Worm (Caenorhabditis elegans) whole organism, L3 larva: ENCODE results near the gene F18A1.7.

ENCODE experiments used
- R02D3.7 ChIP-seq: fragments of 150-350 bp; optimal IDR thresholded peaks from 2 replicates; lab custom pipeline; 2014; ENCODE audit warnings: missing biosample characterization, missing genetic modification characterization
- aly-2 ChIP-seq: fragments of 150-350 bp; optimal IDR thresholded peaks from 2 replicates; lab custom pipeline; 2014; ENCODE audit warnings: missing biosample characterization, missing genetic modification characterization
- ama-1 ChIP-seq: fragments of 150-350 bp; optimal IDR thresholded peaks from 2 replicates; lab custom pipeline; 2018
- ceh-16 ChIP-seq: sonication (generic microtip); optimal IDR thresholded peaks from 2 replicates; lab custom pipeline; 2017; ENCODE audit warnings: missing biosample characterization, missing genetic modification characterization
- ceh-28 ChIP-seq: fragments of 150-350 bp; optimal IDR thresholded peaks from 2 replicates; lab custom pipeline; 2014; ENCODE audit warnings: missing biosample characterization, missing genetic modification reagents, missing genetic modification characterization
- ceh-9 ChIP-seq: sonication (generic microtip); optimal IDR thresholded peaks from 2 replicates; lab custom pipeline; 2018; ENCODE audit warnings: missing biosample characterization, missing genetic modification characterization
- daf-12 ChIP-seq: fragments of 150-350 bp; optimal IDR thresholded peaks from 2 replicates; lab custom pipeline; 2014; ENCODE audit warnings: missing biosample characterization, missing genetic modification reagents, missing genetic modification characterization
- egl-5 ChIP-seq: fragments of 150-350 bp; optimal IDR thresholded peaks from 2 replicates; lab custom pipeline; 2017; ENCODE audit warnings: missing biosample characterization, missing genetic modification reagents, missing genetic modification characterization, inconsistent platforms
- elt-1 ChIP-seq: fragments of 150-350 bp; optimal IDR thresholded peaks from 2 replicates; lab custom pipeline; 2014; ENCODE audit warnings: missing biosample characterization, missing genetic modification characterization
- elt-2 ChIP-seq: sonication (generic microtip); optimal IDR thresholded peaks from 2 replicates; lab custom pipeline; 2016; ENCODE audit warnings: missing genetic modification reagents, mild to moderate bottlenecking, missing genetic modification characterization, missing compliant biosample characterization
- elt-3 ChIP-seq, 3 experiments: fragments of 150-350 bp in 1 of 3; sonication (generic microtip) in 2 of 3; optimal IDR thresholded peaks; 2 replicates in 2 of 3; 4 replicates in 1 of 3; lab custom pipeline; 2014 to 2017; ENCODE audit warnings: missing biosample characterization in 3 of 3, missing genetic modification characterization in 3 of 3
- eor-1 ChIP-seq, 2 experiments: fragments of 150-350 bp; optimal IDR thresholded peaks; 2 replicates each; lab custom pipeline; 2014 to 2018; ENCODE audit warnings: missing biosample characterization in 2 of 2, missing genetic modification characterization in 2 of 2
- fkh-10 ChIP-seq: sonication (generic microtip); optimal IDR thresholded peaks from 2 replicates; lab custom pipeline; 2017; ENCODE audit warnings: missing biosample characterization, missing genetic modification reagents, missing genetic modification characterization
- fkh-2 ChIP-seq: fragments of 150-350 bp; optimal IDR thresholded peaks from 2 replicates; lab custom pipeline; 2014; ENCODE audit warnings: missing biosample characterization, missing genetic modification reagents, missing genetic modification characterization
- fos-1 ChIP-seq: fragments of 150-350 bp; optimal IDR thresholded peaks from 2 replicates; lab custom pipeline; 2014; ENCODE audit warnings: missing biosample characterization, missing genetic modification characterization
- jun-1 ChIP-seq: fragments of 150-350 bp; optimal IDR thresholded peaks from 2 replicates; lab custom pipeline; 2014; ENCODE audit warnings: missing biosample characterization, missing genetic modification reagents, missing genetic modification characterization
- lsy-12 ChIP-seq: sonication (generic microtip); optimal IDR thresholded peaks from 2 replicates; lab custom pipeline; 2016; ENCODE audit warnings: mild to moderate bottlenecking, missing genetic modification characterization, missing compliant biosample characterization
- mdl-1 ChIP-seq: fragments of 150-350 bp; optimal IDR thresholded peaks from 2 replicates; lab custom pipeline; 2014; ENCODE audit warnings: missing biosample characterization, missing genetic modification characterization
- mml-1 ChIP-seq: fragments of 150-350 bp; sonication (generic microtip); optimal IDR thresholded peaks from 3 replicates; lab custom pipeline; 2014; ENCODE audit warnings: missing biosample characterization, missing genetic modification characterization
- nfya-1 ChIP-seq: sonication (generic microtip); optimal IDR thresholded peaks from 2 replicates; lab custom pipeline; 2017; ENCODE audit warnings: missing genetic modification characterization, mild to moderate bottlenecking, missing compliant biosample characterization, antibody characterized with exemption, moderate library complexity; ENCODE audit not compliant: insufficient read depth
- nhr-11 ChIP-seq: fragments of 150-350 bp; optimal IDR thresholded peaks from 2 replicates; lab custom pipeline; 2014; ENCODE audit warnings: missing biosample characterization, missing genetic modification characterization
- nhr-12 ChIP-seq: fragments of 150-350 bp; optimal IDR thresholded peaks from 2 replicates; lab custom pipeline; 2014; ENCODE audit warnings: missing biosample characterization, missing genetic modification characterization
- nhr-23 ChIP-seq: fragments of 150-350 bp; optimal IDR thresholded peaks from 2 replicates; lab custom pipeline; 2014; ENCODE audit warnings: missing biosample characterization, missing genetic modification reagents, missing genetic modification characterization
- nhr-237 ChIP-seq: fragments of 150-350 bp; optimal IDR thresholded peaks from 2 replicates; lab custom pipeline; 2014; ENCODE audit warnings: missing biosample characterization, missing genetic modification characterization
- nhr-25 ChIP-seq: sonication (generic microtip); optimal IDR thresholded peaks from 2 replicates; lab custom pipeline; 2017; ENCODE audit warnings: missing biosample characterization, missing genetic modification characterization
- nhr-28 ChIP-seq: fragments of 150-350 bp; optimal IDR thresholded peaks from 2 replicates; lab custom pipeline; 2014; ENCODE audit warnings: missing biosample characterization, missing genetic modification characterization
- nhr-43 ChIP-seq: sonication (generic microtip); optimal IDR thresholded peaks from 2 replicates; lab custom pipeline; 2016; ENCODE audit warnings: mild to moderate bottlenecking, missing genetic modification characterization, missing compliant biosample characterization; ENCODE audit not compliant: poor library complexity, severe bottlenecking
- nhr-76 ChIP-seq: fragments of 150-350 bp; sonication (generic microtip); optimal IDR thresholded peaks from 5 replicates; lab custom pipeline; 2014; ENCODE audit warnings: missing biosample characterization, missing genetic modification characterization
- pha-4 ChIP-seq: fragments of 150-350 bp; optimal IDR thresholded peaks from 2 replicates; lab custom pipeline; 2014; ENCODE audit warnings: missing biosample characterization, missing genetic modification reagents, missing genetic modification characterization
- pqm-1 ChIP-seq: fragments of 150-350 bp; optimal IDR thresholded peaks from 2 replicates; lab custom pipeline; 2017; ENCODE audit warnings: missing biosample characterization, missing genetic modification characterization, inconsistent platforms
- sea-2 ChIP-seq: fragments of 150-350 bp; sonication (generic microtip); optimal IDR thresholded peaks from 4 replicates; lab custom pipeline; 2014; ENCODE audit warnings: missing biosample characterization, missing genetic modification reagents, missing genetic modification characterization
- skn-1 ChIP-seq: fragments of 150-350 bp; optimal IDR thresholded peaks from 2 replicates; lab custom pipeline; 2014; ENCODE audit warnings: missing biosample characterization, missing genetic modification characterization
- snpc-4 ChIP-seq: fragments of 150-350 bp; optimal IDR thresholded peaks from 2 replicates; lab custom pipeline; 2014; ENCODE audit warnings: missing biosample characterization, missing genetic modification characterization
- tbx-2 ChIP-seq: sonication (generic microtip); optimal IDR thresholded peaks from 2 replicates; lab custom pipeline; 2016; ENCODE audit warnings: mild to moderate bottlenecking, missing genetic modification characterization, missing compliant biosample characterization
- zag-1 ChIP-seq: fragments of 150-350 bp; optimal IDR thresholded peaks from 2 replicates; lab custom pipeline; 2014; ENCODE audit warnings: missing biosample characterization, missing genetic modification characterization
- ztf-11 ChIP-seq: fragments of 150-350 bp; optimal IDR thresholded peaks from 2 replicates; lab custom pipeline; 2014; ENCODE audit warnings: missing biosample characterization, missing genetic modification characterization
- ztf-4 ChIP-seq: fragments of 150-350 bp; optimal IDR thresholded peaks from 2 replicates; lab custom pipeline; 2014; ENCODE audit warnings: missing biosample characterization, missing genetic modification characterization

Gene F18A1.7

DNA sequence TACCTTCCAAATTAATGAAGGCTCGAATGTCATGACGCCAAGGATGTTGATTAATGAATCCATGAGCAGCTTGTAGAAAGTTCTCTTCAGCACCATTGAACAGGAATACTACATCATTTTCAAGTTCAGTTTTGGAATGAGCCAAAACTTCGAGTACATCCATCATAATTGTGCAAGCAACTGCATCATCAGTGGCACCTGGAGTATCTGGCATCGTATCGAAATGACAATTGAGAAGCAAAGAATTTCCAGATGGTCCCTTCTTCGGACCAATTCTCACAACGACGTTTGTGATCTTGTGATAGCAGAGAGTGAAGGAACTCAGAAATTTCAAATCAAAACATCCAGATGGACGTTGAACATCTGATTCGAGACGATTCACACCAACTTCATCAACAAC is 40.8 kb upstream of the F18A1.7 start:
- TF ChIP-seq elt-1 (tag; lab: Kevin White, UChicago) (no peak), nhr-76 (tag; lab: Kevin White, UChicago) (no peak), ztf-4 (tag; lab: Kevin White, UChicago) (no peak), jun-1 (no peak), R02D3.7 (tag; lab: Kevin White, UChicago) (no peak), sea-2 (GFP tag; lab: Kevin White, UChicago) (no peak), elt-3 (tag; optimal IDR thresholded peaks at IDR 0.05; lab: Kevin White, UChicago) (no peak), egl-5 (tag; lab: Kevin White, UChicago) (no peak), fos-1 (tag; lab: Kevin White, UChicago) (no peak), daf-12 (tag; lab: Kevin White, UChicago) (no peak), pha-4 (no peak), ceh-28 (tag; lab: Kevin White, UChicago) (no peak), nhr-43 (tag; lab: Kevin White, UChicago) (no peak)

DNA sequence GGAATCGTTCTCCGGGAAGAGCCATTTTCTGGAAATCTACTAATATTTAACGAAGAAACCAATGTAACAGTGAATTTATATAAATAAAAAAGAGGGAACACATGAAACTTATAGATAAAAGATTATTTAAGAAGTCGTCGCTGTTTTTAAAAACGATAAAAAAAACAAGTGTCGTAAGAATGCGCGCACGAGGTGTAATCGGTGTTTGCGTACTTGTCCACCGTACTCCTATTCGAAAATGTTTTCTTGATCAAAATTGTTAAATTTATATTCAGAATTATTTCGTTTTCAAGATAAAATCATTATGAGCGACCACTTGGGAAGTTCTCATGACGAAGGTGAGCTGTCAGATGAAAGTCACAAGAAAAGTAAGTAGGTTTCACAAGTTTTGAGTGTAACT is 35.5 kb upstream of the F18A1.7 start, which contains the start of the genes moa-2 and cdk-11.1:
Gene moa-2 (minus strand): TSS at position 25 of the 400 bp plus-strand sequence.
Gene cdk-11.1 (plus strand): TSS at position 227 of the 400 bp plus-strand sequence.
- TF ChIP-seq mml-1 (no peak), ceh-16 (no peak), aly-2 (tag; lab: Kevin White, UChicago) (no peak), nhr-23 (tag; lab: Kevin White, UChicago) (no peak), ama-1 (lab: Kevin White, UChicago) (no peak), mdl-1 (tag; lab: Kevin White, UChicago) (no peak), pha-4 (peak; percentile 56), snpc-4 (tag; lab: Kevin White, UChicago) (no peak), tbx-2 (tag; lab: Kevin White, UChicago) (no peak), sea-2 (GFP tag; lab: Kevin White, UChicago) (no peak), elt-2 (peak; percentile 22), eor-1 (tag; optimal IDR thresholded peaks at IDR 0.05; lab: Kevin White, UChicago) (no peak), fkh-2 (no peak), zag-1 (no peak), nhr-12 (tag; lab: Kevin White, UChicago) (no peak), lsy-12 (tag; lab: Kevin White, UChicago) (no peak), nhr-11 (tag; lab: Kevin White, UChicago) (no peak), nhr-43 (tag; lab: Kevin White, UChicago) (no peak), nfya-1 (peak; percentile 49), ztf-11 (tag; lab: Kevin White, UChicago) (no peak), fkh-10 (GFP tag; lab: Kevin White, UChicago) (no peak)

DNA sequence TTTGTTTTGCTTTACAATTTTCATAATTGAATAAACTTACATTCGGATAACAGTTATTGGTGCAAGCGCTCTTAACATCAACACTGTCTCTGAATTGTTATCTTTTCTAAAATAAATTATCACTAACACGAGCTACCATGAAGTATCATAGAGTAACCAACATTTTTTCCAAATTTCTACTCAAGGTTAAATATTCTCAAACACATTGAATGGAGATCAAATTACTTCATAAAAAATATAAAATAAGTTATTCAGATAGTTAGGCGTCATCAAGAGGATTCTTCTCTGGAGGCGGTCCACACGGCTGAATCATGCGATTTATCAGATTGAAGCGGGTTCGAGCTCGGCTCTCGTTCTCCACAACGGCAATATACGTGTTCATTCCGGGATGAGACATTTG is 34.9 kb upstream of the F18A1.7 start, which contains the start of gene B0495.5:
Gene B0495.5 (minus strand): TSS at position 101 of the 400 bp plus-strand sequence.
- no peak for TF ChIP-seq fkh-2
- TF ChIP-seq nhr-25 (tag; lab: Kevin White, UChicago) = no peak
- TF ChIP-seq ceh-16 = no peak
- TF ChIP-seq egl-5 (tag; lab: Kevin White, UChicago) = no peak

DNA sequence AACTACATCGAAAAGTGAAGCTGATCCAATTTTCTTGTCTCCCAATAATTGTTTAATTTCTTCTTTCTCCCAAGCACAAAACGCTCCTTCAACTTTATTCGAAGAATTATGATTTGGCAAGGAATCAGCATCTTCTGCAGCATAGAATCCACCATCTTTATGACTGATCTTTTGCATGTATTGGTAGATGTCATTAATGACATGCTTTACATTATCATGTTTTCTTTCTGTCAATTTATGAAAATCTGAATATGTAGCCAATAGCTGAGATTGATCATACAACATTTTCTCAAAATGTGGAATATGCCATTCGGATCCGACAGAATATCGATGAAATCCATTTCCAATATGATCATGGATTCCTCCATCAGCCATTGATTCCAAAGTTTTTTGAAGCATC is 33.6 kb upstream of the F18A1.7 start:
- TF ChIP-seq pha-4 (no peak), ztf-4 (tag; lab: Kevin White, UChicago) (no peak), skn-1 (tag; lab: Kevin White, UChicago) (no peak), tbx-2 (tag; lab: Kevin White, UChicago) (no peak), nhr-28 (tag; lab: Kevin White, UChicago) (no peak), nhr-237 (no peak), ceh-9 (tag; lab: Kevin White, UChicago) (no peak), fos-1 (tag; lab: Kevin White, UChicago) (no peak)

DNA sequence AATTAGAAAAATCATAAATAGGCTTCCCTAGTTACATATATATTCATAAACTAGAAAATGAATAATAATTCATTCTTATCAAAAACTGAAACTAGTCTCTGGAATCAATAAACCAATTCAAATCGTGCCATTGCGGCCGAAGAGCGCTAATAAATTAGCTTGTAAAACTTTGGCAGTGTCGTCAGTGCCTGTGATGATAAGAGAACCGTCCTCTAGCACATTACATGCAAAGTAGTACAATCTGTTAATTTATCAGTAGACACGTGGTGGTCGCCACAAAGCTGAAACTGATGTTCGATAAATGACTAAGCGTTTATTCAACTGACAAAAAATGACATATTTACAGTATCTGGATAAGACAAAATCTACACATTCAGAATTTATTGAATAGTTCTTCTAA is 32.1 kb upstream of the F18A1.7 start:
- peak; percentile 3 for TF ChIP-seq pha-4
- TF ChIP-seq pqm-1 = peak; percentile 88
- TF ChIP-seq elt-2 = peak; percentile 98
- TF ChIP-seq sea-2 (GFP tag; lab: Kevin White, UChicago) = no peak
- TF ChIP-seq jun-1 = peak; percentile 55
- TF ChIP-seq, all 47 proteins: peak for 4
